In genomic region chr3R:5758624-5759209, dm6 we compare ENCODE assay signal across 1 fruit fly cellular context.
TF ChIP-seq lines count a peak whose summit lies in the region.

Gene Sec8 (minus strand): TSS chr3R:5758997.

TF ChIP-seq in whole organism, embryonic, 481 proteins besides CTCF, POLR2A, EP300 and RAD21 (continued from another document and continues in another):
- TF ChIP-seq yki (optimal IDR thresholded peaks at IDR 0.05; lab: Kevin White, UChicago): no peak
- TF ChIP-seq zfh1 (GFP tag; IDR thresholded peaks at IDR 0.05; lab: Robert Waterston, UW): no peak
- peak; percentile 56 for TF ChIP-seq Xbp1 (GFP tag; optimal IDR thresholded peaks at IDR 0.05; lab: Kevin White, UChicago)
- no peak for TF ChIP-seq gce (GFP tag; IDR thresholded peaks at IDR 0.05; lab: Robert Waterston, UW)
- TF ChIP-seq jing (GFP tag; optimal IDR thresholded peaks at IDR 0.05; lab: Kevin White, UChicago): no peak
- no peak for TF ChIP-seq toy (GFP tag; IDR thresholded peaks at IDR 0.05; lab: Robert Waterston, UW)
- no peak for TF ChIP-seq Hmx (GFP tag; optimal IDR thresholded peaks at IDR 0.05; lab: Kevin White, UChicago)
- no peak for TF ChIP-seq CG10654 (GFP tag; optimal IDR thresholded peaks at IDR 0.05; lab: Kevin White, UChicago)
- TF ChIP-seq CG11093 (GFP tag; IDR thresholded peaks at IDR 0.05; lab: Robert Waterston, UW): no peak
- no peak for TF ChIP-seq CG43689 (GFP tag; IDR thresholded peaks at IDR 0.05; lab: Robert Waterston, UW)
- no peak for TF ChIP-seq cg (GFP tag; optimal IDR thresholded peaks at IDR 0.05; lab: Kevin White, UChicago)
- TF ChIP-seq lmd (GFP tag; IDR thresholded peaks at IDR 0.05; lab: Robert Waterston, UW): peak; percentile 36; the same call in 1 of the 2 replicates
- TF ChIP-seq CG30403 (GFP tag; optimal IDR thresholded peaks at IDR 0.05; lab: Kevin White, UChicago): peak; percentile 59
- TF ChIP-seq z (GFP tag; IDR thresholded peaks at IDR 0.05; lab: Robert Waterston, UW): no peak
- peak; percentile 18 for TF ChIP-seq CG13775 (GFP tag; optimal IDR thresholded peaks at IDR 0.05; lab: Kevin White, UChicago)
- no peak for TF ChIP-seq CG18011 (GFP tag; optimal IDR thresholded peaks at IDR 0.05; lab: Kevin White, UChicago)
- TF ChIP-seq Vsx1 (GFP tag; optimal IDR thresholded peaks at IDR 0.05; lab: Kevin White, UChicago): no peak
- TF ChIP-seq CrebB (tag; optimal IDR thresholded peaks at IDR 0.05; lab: Kevin White, UChicago): no peak
- no peak for TF ChIP-seq Ptx1 (GFP tag; IDR thresholded peaks at IDR 0.05; lab: Robert Waterston, UW)
- TF ChIP-seq CG12071 (GFP tag; optimal IDR thresholded peaks at IDR 0.05; lab: Kevin White, UChicago): no peak
- TF ChIP-seq CG31224 (GFP tag; IDR thresholded peaks at IDR 0.05; lab: Robert Waterston, UW): no peak
- no peak for TF ChIP-seq CG2678 (tag; optimal IDR thresholded peaks at IDR 0.05; lab: Kevin White, UChicago)
- no peak for TF ChIP-seq Doc2 (GFP tag; IDR thresholded peaks at IDR 0.05; lab: Robert Waterston, UW)
- no peak for TF ChIP-seq jigr1 (GFP tag; IDR thresholded peaks at IDR 0.05; lab: Robert Waterston, UW)
- TF ChIP-seq Myb (GFP tag; optimal IDR thresholded peaks at IDR 0.05; lab: Kevin White, UChicago): peak; percentile 81
- no peak for TF ChIP-seq Dfd (GFP tag; optimal IDR thresholded peaks at IDR 0.05; lab: Kevin White, UChicago)
- peak; percentile 62 for TF ChIP-seq nmo (GFP tag; optimal IDR thresholded peaks at IDR 0.05; lab: Kevin White, UChicago)
- no peak for TF ChIP-seq CG17912 (GFP tag; optimal IDR thresholded peaks at IDR 0.05; lab: Kevin White, UChicago)
- TF ChIP-seq stwl (tag; optimal IDR thresholded peaks at IDR 0.05; lab: Kevin White, UChicago): peak; percentile 71
- peak; percentile 15 for TF ChIP-seq nom (GFP tag; optimal IDR thresholded peaks at IDR 0.05; lab: Kevin White, UChicago)
- peak; percentile 69 for TF ChIP-seq CG15514 (GFP tag; optimal IDR thresholded peaks at IDR 0.05; lab: Kevin White, UChicago)
- TF ChIP-seq NK7.1 (GFP tag; optimal IDR thresholded peaks at IDR 0.05; lab: Kevin White, UChicago): no peak
- TF ChIP-seq br (optimal IDR thresholded peaks at IDR 0.05; lab: Kevin White, UChicago): no peak
- peak; percentile 40 for TF ChIP-seq tx (GFP tag; optimal IDR thresholded peaks at IDR 0.05; lab: Kevin White, UChicago)
- peak in 1 of 3 experiments; percentile 12 for TF ChIP-seq lola (GFP tag; optimal IDR thresholded peaks at IDR 0.05; lab: Kevin White, UChicago)
- TF ChIP-seq Dref (GFP tag; IDR thresholded peaks at IDR 0.05; lab: Robert Waterston, UW): peak; percentile 51
- TF ChIP-seq CG32772 (GFP tag; IDR thresholded peaks at IDR 0.05; lab: Robert Waterston, UW): no peak
- TF ChIP-seq Six4 (GFP tag; optimal IDR thresholded peaks at IDR 0.05; lab: Kevin White, UChicago): no peak
- peak; percentile 14 for TF ChIP-seq CG1792 (GFP tag; optimal IDR thresholded peaks at IDR 0.05; lab: Kevin White, UChicago)
- TF ChIP-seq vnd (GFP tag; IDR thresholded peaks at IDR 0.05; lab: Robert Waterston, UW; ENCODE audit: partially characterized antibody): peak; percentile 73
- no peak for TF ChIP-seq CG12391 (tag; optimal IDR thresholded peaks at IDR 0.05; lab: Kevin White, UChicago)
- TF ChIP-seq ham (GFP tag; IDR thresholded peaks at IDR 0.05; lab: Robert Waterston, UW): no peak
- peak; percentile 21 for TF ChIP-seq CG13424 (tag; optimal IDR thresholded peaks at IDR 0.05; lab: Kevin White, UChicago)
- TF ChIP-seq CG18476 (GFP tag; optimal IDR thresholded peaks at IDR 0.05; lab: Kevin White, UChicago): no peak
- TF ChIP-seq Sox100B (GFP tag; optimal IDR thresholded peaks at IDR 0.05; lab: Kevin White, UChicago): no peak
- peak; percentile 31 for TF ChIP-seq CG30020 (tag; optimal IDR thresholded peaks at IDR 0.05; lab: Kevin White, UChicago)
- TF ChIP-seq CG4730 (GFP tag; IDR thresholded peaks at IDR 0.05; lab: Robert Waterston, UW): no peak
- TF ChIP-seq Scr (GFP tag; IDR thresholded peaks at IDR 0.05; lab: Robert Waterston, UW; ENCODE audit: partially characterized antibody): peak; percentile 87
- no peak for TF ChIP-seq Trl (optimal IDR thresholded peaks at IDR 0.05; lab: Kevin White, UChicago)
- peak; percentile 23 for TF ChIP-seq Trl (GFP tag; optimal IDR thresholded peaks at IDR 0.05; lab: Kevin White, UChicago)
- TF ChIP-seq CG4328 (GFP tag; optimal IDR thresholded peaks at IDR 0.05; lab: Kevin White, UChicago): no peak
- peak; percentile 22 for TF ChIP-seq Fer3 (tag; optimal IDR thresholded peaks at IDR 0.05; lab: Kevin White, UChicago)
- peak; percentile 27 for TF ChIP-seq CG12744 (GFP tag; optimal IDR thresholded peaks at IDR 0.05; lab: Kevin White, UChicago)
- no peak for TF ChIP-seq org-1 (GFP tag; optimal IDR thresholded peaks at IDR 0.05; lab: Kevin White, UChicago)
- TF ChIP-seq CG16813 (GFP tag; IDR thresholded peaks at IDR 0.05; lab: Robert Waterston, UW; ENCODE audit: partially characterized antibody): peak; percentile 90
- TF ChIP-seq Aef1 (GFP tag; IDR thresholded peaks at IDR 0.05; lab: Robert Waterston, UW): 0 out of 3 replicates have a peak, but pooled peaks have one; percentile 31
- no peak for TF ChIP-seq esg (GFP tag; conservative IDR thresholded peaks at IDR 0.05; lab: Robert Waterston, UW)
- no peak for TF ChIP-seq hkb (optimal IDR thresholded peaks at IDR 0.05; lab: Kevin White, UChicago)
- TF ChIP-seq hkb (GFP tag; IDR thresholded peaks at IDR 0.05; lab: Robert Waterston, UW): no peak
- TF ChIP-seq CG12155 (GFP tag; optimal IDR thresholded peaks at IDR 0.05; lab: Kevin White, UChicago): peak; percentile 51
- TF ChIP-seq CG6254 (GFP tag; optimal IDR thresholded peaks at IDR 0.05; lab: Kevin White, UChicago): peak; percentile 26
- TF ChIP-seq Max (GFP tag; optimal IDR thresholded peaks at IDR 0.05; lab: Kevin White, UChicago): peak; percentile 2
- TF ChIP-seq Tbp (GFP tag; optimal IDR thresholded peaks at IDR 0.05; lab: Kevin White, UChicago): no peak
- peak; percentile 79 for TF ChIP-seq CG42726 (GFP tag; IDR thresholded peaks at IDR 0.05; lab: Robert Waterston, UW; ENCODE audit: partially characterized antibody)
- TF ChIP-seq fd102C (GFP tag; optimal IDR thresholded peaks at IDR 0.05; lab: Kevin White, UChicago): no peak
- no peak for TF ChIP-seq CG16815 (GFP tag; optimal IDR thresholded peaks at IDR 0.05; lab: Kevin White, UChicago)
- TF ChIP-seq CG4617 (GFP tag; optimal IDR thresholded peaks at IDR 0.05; lab: Kevin White, UChicago; ENCODE audit: borderline replicate concordance): peak; percentile 92
- TF ChIP-seq tup (GFP tag; optimal IDR thresholded peaks at IDR 0.05; lab: Kevin White, UChicago): no peak
- peak; percentile 4 for TF ChIP-seq dm (GFP tag; optimal IDR thresholded peaks at IDR 0.05; lab: Kevin White, UChicago)
- TF ChIP-seq CG11398 (GFP tag; optimal IDR thresholded peaks at IDR 0.05; lab: Kevin White, UChicago): no peak
- no peak for TF ChIP-seq CG11723 (GFP tag; optimal IDR thresholded peaks at IDR 0.05; lab: Kevin White, UChicago)
- TF ChIP-seq Dll (GFP tag; IDR thresholded peaks at IDR 0.05; lab: Robert Waterston, UW; ENCODE audit: partially characterized antibody): peak; percentile 83
- no peak for TF ChIP-seq CG12104 (GFP tag; optimal IDR thresholded peaks at IDR 0.05; lab: Kevin White, UChicago)
- no peak for TF ChIP-seq CG6654 (GFP tag; optimal IDR thresholded peaks at IDR 0.05; lab: Kevin White, UChicago)
- TF ChIP-seq Camta (GFP tag; optimal IDR thresholded peaks at IDR 0.05; lab: Kevin White, UChicago): no peak
- no peak for TF ChIP-seq Abd-B (GFP tag; optimal IDR thresholded peaks at IDR 0.05; lab: Kevin White, UChicago)
- TF ChIP-seq CG4360 (GFP tag; IDR thresholded peaks at IDR 0.05; lab: Robert Waterston, UW): 0 out of 2 replicates have a peak, but pooled peaks have one; percentile 5
- peak; percentile 53 for TF ChIP-seq CG8924 (tag; optimal IDR thresholded peaks at IDR 0.05; lab: Kevin White, UChicago)
- TF ChIP-seq HLH3B (GFP tag; IDR thresholded peaks at IDR 0.05; lab: Robert Waterston, UW): no peak
- TF ChIP-seq Jarid2 (GFP tag; optimal IDR thresholded peaks at IDR 0.05; lab: Kevin White, UChicago): no peak
- TF ChIP-seq vvl (GFP tag; IDR thresholded peaks at IDR 0.05; lab: Robert Waterston, UW): peak; percentile 51
- no peak for TF ChIP-seq otp (GFP tag; IDR thresholded peaks at IDR 0.05; lab: Robert Waterston, UW)
- TF ChIP-seq CkIIα-i1 (GFP tag; IDR thresholded peaks at IDR 0.05; lab: Robert Waterston, UW): no peak
- no peak for TF ChIP-seq Dip3 (GFP tag; optimal IDR thresholded peaks at IDR 0.05; lab: Kevin White, UChicago)
- peak; percentile 77 for TF ChIP-seq mld (GFP tag; IDR thresholded peaks at IDR 0.05; lab: Robert Waterston, UW; ENCODE audit: partially characterized antibody)
- TF ChIP-seq dpn (GFP tag; optimal IDR thresholded peaks at IDR 0.05; lab: Kevin White, UChicago): peak; percentile 42 to 52
- no peak for TF ChIP-seq Oaz (GFP tag; IDR thresholded peaks at IDR 0.05; lab: Robert Waterston, UW)
- TF ChIP-seq ind (GFP tag; optimal IDR thresholded peaks at IDR 0.05; lab: Kevin White, UChicago): peak; percentile 21
- no peak for TF ChIP-seq bigmax (GFP tag; optimal IDR thresholded peaks at IDR 0.05; lab: Kevin White, UChicago)
- no peak for TF ChIP-seq Deaf1 (tag; optimal IDR thresholded peaks at IDR 0.05; lab: Kevin White, UChicago)
- no peak for TF ChIP-seq CG5953 (GFP tag; IDR thresholded peaks at IDR 0.05; lab: Robert Waterston, UW)
- no peak for TF ChIP-seq bsh (GFP tag; optimal IDR thresholded peaks at IDR 0.05; lab: Kevin White, UChicago)
- no peak for TF ChIP-seq CG4707 (GFP tag; optimal IDR thresholded peaks at IDR 0.05; lab: Kevin White, UChicago)
- TF ChIP-seq CG9932 (GFP tag; IDR thresholded peaks at IDR 0.05; lab: Robert Waterston, UW): peak; percentile 74
- no peak for TF ChIP-seq unpg (GFP tag; optimal IDR thresholded peaks at IDR 0.05; lab: Kevin White, UChicago)
- TF ChIP-seq gsb-n (tag; optimal IDR thresholded peaks at IDR 0.05; lab: Kevin White, UChicago): no peak
- peak; percentile 40 for TF ChIP-seq Bteb2 (GFP tag; optimal IDR thresholded peaks at IDR 0.05; lab: Kevin White, UChicago)
- TF ChIP-seq CG10267 (tag; optimal IDR thresholded peaks at IDR 0.05; lab: Kevin White, UChicago): peak; percentile 64
- TF ChIP-seq Pdp1 (GFP tag; optimal IDR thresholded peaks at IDR 0.05; lab: Kevin White, UChicago): no peak
- TF ChIP-seq sob (GFP tag; IDR thresholded peaks at IDR 0.05; lab: Robert Waterston, UW): no peak; the same call in 1 of the 2 replicates
- no peak for TF ChIP-seq vfl (GFP tag; optimal IDR thresholded peaks at IDR 0.05; lab: Kevin White, UChicago)
- peak; percentile 53 for TF ChIP-seq Hsf (GFP tag; optimal IDR thresholded peaks at IDR 0.05; lab: Kevin White, UChicago)
- TF ChIP-seq CG18619 (GFP tag; optimal IDR thresholded peaks at IDR 0.05; lab: Kevin White, UChicago): no peak
- TF ChIP-seq CG6791 (GFP tag; IDR thresholded peaks at IDR 0.05; lab: Robert Waterston, UW; ENCODE audit: partially characterized antibody): peak; percentile 91
- peak; percentile 24 for TF ChIP-seq CG9609 (GFP tag; optimal IDR thresholded peaks at IDR 0.05; lab: Kevin White, UChicago)
- no peak for TF ChIP-seq H2.0 (GFP tag; IDR thresholded peaks at IDR 0.05; lab: Robert Waterston, UW)
- peak; percentile 87 for TF ChIP-seq Dp (GFP tag; optimal IDR thresholded peaks at IDR 0.05; lab: Kevin White, UChicago)
- TF ChIP-seq fd96Cb (tag; optimal IDR thresholded peaks at IDR 0.05; lab: Kevin White, UChicago): no peak
- no peak for TF ChIP-seq Poxn (GFP tag; IDR thresholded peaks at IDR 0.05; lab: Robert Waterston, UW)
- TF ChIP-seq CG10462 (GFP tag; optimal IDR thresholded peaks at IDR 0.05; lab: Kevin White, UChicago): no peak
- TF ChIP-seq knrl (GFP tag; IDR thresholded peaks at IDR 0.05; lab: Robert Waterston, UW; ENCODE audit: partially characterized antibody): peak; percentile 84
- peak; percentile 60 for TF ChIP-seq tin (GFP tag; optimal IDR thresholded peaks at IDR 0.05; lab: Kevin White, UChicago)
- TF ChIP-seq corto (GFP tag; optimal IDR thresholded peaks at IDR 0.05; lab: Kevin White, UChicago): no peak
- TF ChIP-seq CG8944 (GFP tag; optimal IDR thresholded peaks at IDR 0.05; lab: Kevin White, UChicago): peak; percentile 2
- no peak for TF ChIP-seq CG2199 (GFP tag; IDR thresholded peaks at IDR 0.05; lab: Robert Waterston, UW)
- TF ChIP-seq luna (GFP tag; optimal IDR thresholded peaks at IDR 0.05; lab: Kevin White, UChicago): peak; percentile 23
- TF ChIP-seq CG2202 (tag; optimal IDR thresholded peaks at IDR 0.05; lab: Kevin White, UChicago): no peak
- peak; percentile 22 for TF ChIP-seq CG17829 (tag; optimal IDR thresholded peaks at IDR 0.05; lab: Kevin White, UChicago)
- TF ChIP-seq CG7963 (GFP tag; IDR thresholded peaks at IDR 0.05; lab: Robert Waterston, UW; ENCODE audit: partially characterized antibody): peak; percentile 55; the same call in 2 of the 3 replicates
- TF ChIP-seq CG8359 (GFP tag; optimal IDR thresholded peaks at IDR 0.05; lab: Kevin White, UChicago; ENCODE audit: borderline replicate concordance): no peak
- TF ChIP-seq pzg (GFP tag; optimal IDR thresholded peaks at IDR 0.05; lab: Kevin White, UChicago): peak; percentile 91
- peak; percentile 38 for TF ChIP-seq CG15696 (tag; optimal IDR thresholded peaks at IDR 0.05; lab: Kevin White, UChicago)
- peak; percentile 83 for TF ChIP-seq hbn (GFP tag; IDR thresholded peaks at IDR 0.05; lab: Robert Waterston, UW; ENCODE audit: partially characterized antibody)
- TF ChIP-seq HLH54F (GFP tag; optimal IDR thresholded peaks at IDR 0.05; lab: Kevin White, UChicago): peak; percentile 42
- TF ChIP-seq CG8290 (GFP tag; optimal IDR thresholded peaks at IDR 0.05; lab: Kevin White, UChicago): peak; percentile 36
- no peak for TF ChIP-seq CG8290 (tag; optimal IDR thresholded peaks at IDR 0.05; lab: Kevin White, UChicago)
- no peak for TF ChIP-seq CG15269 (tag; optimal IDR thresholded peaks at IDR 0.05; lab: Kevin White, UChicago)
- TF ChIP-seq jumu (GFP tag; optimal IDR thresholded peaks at IDR 0.05; lab: Kevin White, UChicago): peak; percentile 63
- TF ChIP-seq CG18262 (tag; optimal IDR thresholded peaks at IDR 0.05; lab: Kevin White, UChicago): no peak
- TF ChIP-seq ERR (GFP tag; optimal IDR thresholded peaks at IDR 0.05; lab: Kevin White, UChicago): no peak
- no peak for TF ChIP-seq pb (GFP tag; optimal IDR thresholded peaks at IDR 0.05; lab: Kevin White, UChicago)
- TF ChIP-seq CG12236 (GFP tag; optimal IDR thresholded peaks at IDR 0.05; lab: Kevin White, UChicago): no peak
- no peak for TF ChIP-seq CG14667 (GFP tag; IDR thresholded peaks at IDR 0.05; lab: Robert Waterston, UW)
- no peak for TF ChIP-seq slou (GFP tag; optimal IDR thresholded peaks at IDR 0.05; lab: Kevin White, UChicago)
- TF ChIP-seq sug (tag; optimal IDR thresholded peaks at IDR 0.05; lab: Kevin White, UChicago): no peak
